Worm (Caenorhabditis elegans): Measurements from ENCODE around the gene T14G12.11.

The T14G12.11 gene

ce11 chrX:3725437-3725836, 36.9 kb downstream of the T14G12.11 start:
- TF ChIP-seq hlh-8 (tag; optimal IDR thresholded peaks at IDR 0.05) (no peak), ceh-48 (tag; optimal IDR thresholded peaks at IDR 0.05) (no peak), pros-1 (tag; optimal IDR thresholded peaks at IDR 0.05) (no peak), ceh-45 (GFP tag; IDR thresholded peaks at IDR 0.05) (no peak), sdc-2 (tag; optimal IDR thresholded peaks at IDR 0.05) (no peak), elt-4 (tag; optimal IDR thresholded peaks at IDR 0.05) (no peak), tbx-2 (tag; optimal IDR thresholded peaks at IDR 0.05) (no peak), gmeb-2 (tag; optimal IDR thresholded peaks at IDR 0.05) (no peak), sox-2 (GFP tag; IDR thresholded peaks at IDR 0.05) (no peak), madf-2 (tag; optimal IDR thresholded peaks at IDR 0.05) (no peak)

DNA sequence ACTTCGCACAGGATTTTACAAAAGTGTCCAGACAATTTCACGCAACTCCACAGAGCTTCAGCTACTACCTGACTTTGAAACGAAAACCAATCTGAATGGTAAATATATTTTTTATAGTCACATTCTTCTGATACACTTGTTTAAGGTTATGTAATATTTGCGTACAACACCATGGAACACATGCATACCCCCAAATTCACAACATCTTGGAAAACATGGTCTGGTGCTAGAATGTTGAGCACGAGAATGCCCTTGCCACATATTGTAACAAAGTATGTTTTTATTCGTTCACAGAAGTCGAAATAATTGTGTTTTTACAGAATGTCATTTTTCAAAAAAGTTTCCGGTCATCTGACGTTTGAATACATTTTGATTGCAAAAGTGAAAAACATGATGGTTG, 46.5 kb downstream of the T14G12.11 start:
- TF ChIP-seq hlh-13 (GFP tag; optimal IDR thresholded peaks at IDR 0.05) (no peak), pha-2 (tag; optimal IDR thresholded peaks at IDR 0.05) (no peak), T23F11.4 (GFP tag; optimal IDR thresholded peaks at IDR 0.05) (no peak), nhr-11 (tag; optimal IDR thresholded peaks at IDR 0.05) (no peak), Y22D7AL.16 (tag; optimal IDR thresholded peaks at IDR 0.05) (no peak), lin-11 (tag; optimal IDR thresholded peaks at IDR 0.05) (no peak), fkh-6 (tag; optimal IDR thresholded peaks at IDR 0.05) (no peak), K09A11.1 (tag; optimal IDR thresholded peaks at IDR 0.05; ENCODE audit: insufficient read depth) (no peak), ceh-22 (tag; optimal IDR thresholded peaks at IDR 0.05) (no peak), mec-3 (tag; optimal IDR thresholded peaks at IDR 0.05; ENCODE audit: borderline replicate concordance) (no peak), pag-3 (tag; optimal IDR thresholded peaks at IDR 0.05; ENCODE audit: borderline replicate concordance) (no peak), pat-9 (tag; optimal IDR thresholded peaks at IDR 0.05) (no peak), ceh-18 (tag; optimal IDR thresholded peaks at IDR 0.05) (no peak)

- no peak for TF ChIP-seq fkh-10 (GFP tag; optimal IDR thresholded peaks at IDR 0.05)
- TF ChIP-seq pha-4 (tag; optimal IDR thresholded peaks at IDR 0.05): no peak
- TF ChIP-seq rnt-1 (tag; optimal IDR thresholded peaks at IDR 0.05): no peak
- no peak for TF ChIP-seq ceh-31 (tag; optimal IDR thresholded peaks at IDR 0.05)
Observed at ce11 chrX:3714797-3715196, 47.5 kb downstream of the T14G12.11 start, which contains the start of gene C01C4.2. Gene C01C4.2 (plus strand): TSS chrX:3715097.

DNA sequence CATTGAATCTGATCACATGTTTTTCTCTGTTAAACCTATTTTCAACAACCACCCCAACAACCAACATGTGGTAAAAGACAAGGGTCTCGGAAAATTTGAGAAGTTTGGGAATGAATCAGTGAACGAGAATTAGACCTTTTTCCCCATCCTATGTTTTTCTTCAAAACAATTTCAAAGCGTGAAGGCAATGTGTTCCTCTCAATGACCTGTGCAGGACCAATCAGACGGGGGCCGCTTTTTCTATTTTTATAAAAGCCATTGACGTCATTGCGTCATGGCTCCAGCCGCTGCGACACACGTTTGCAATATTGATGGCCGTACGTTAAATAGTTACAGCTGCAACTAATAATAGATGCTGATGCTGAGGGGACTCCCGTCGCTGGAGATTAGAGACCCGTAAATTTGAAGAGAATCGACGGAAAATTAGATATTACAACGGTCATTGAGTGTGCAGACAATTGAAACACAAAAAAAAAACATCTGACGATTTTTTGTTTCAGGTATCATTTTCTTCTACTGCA, 50.7 kb downstream of the T14G12.11 start:
- no peak for TF ChIP-seq Y22D7AL.16 (tag; optimal IDR thresholded peaks at IDR 0.05)
- TF ChIP-seq hlh-8 (tag; optimal IDR thresholded peaks at IDR 0.05): peak; percentile 56
- TF ChIP-seq hlh-6 (tag; optimal IDR thresholded peaks at IDR 0.05): no peak

All from whole organism, late embryonic.